Fruit fly (Drosophila melanogaster) whole organism: ENCODE results near the gene CG32708.

ENCODE experiments used
- CG8478 ChIP-seq: fragments of >200 bp; optimal IDR thresholded peaks from 2 replicates; lab custom pipeline; 2018; ENCODE audit warnings: inconsistent platforms
- Dll ChIP-seq: fragments of >200 bp; optimal IDR thresholded peaks from 2 replicates; lab custom pipeline; 2017
- pan ChIP-seq: fragments of >200 bp; optimal IDR thresholded peaks from 2 replicates; lab custom pipeline; 2017
- psq ChIP-seq: fragments of >200 bp; optimal IDR thresholded peaks from 2 replicates; lab custom pipeline; 2017
- usp ChIP-seq: fragments of >200 bp; optimal IDR thresholded peaks from 2 replicates; lab custom pipeline; 2017; ENCODE audit warnings: missing biosample characterization, missing genetic modification characterization, mixed read lengths

dm6 chrX:9075641-9076324 lies 9.9 kb upstream of the CG32708 start:
- no peak for TF ChIP-seq pan (lab: Kevin White, UChicago)
- TF ChIP-seq Dll (lab: Kevin White, UChicago), result no peak
- no peak for TF ChIP-seq psq (lab: Kevin White, UChicago)
- no peak for TF ChIP-seq CG8478 (lab: Kevin White, UChicago)
- TF ChIP-seq usp (GFP tag; lab: Kevin White, UChicago), result no peak
